Fruit fly (Drosophila melanogaster): ENCODE results near the gene CG5274.

The CG5274 gene

dm6 chr3L:20444815-20445519 lies 17.5 kb upstream of the CG5274 start (continued):
- TF ChIP-seq fd3F (GFP tag; optimal IDR thresholded peaks at IDR 0.05) (peak; percentile 79), Ets97D (GFP tag; optimal IDR thresholded peaks at IDR 0.05) (peak; percentile 13), Trl (optimal IDR thresholded peaks at IDR 0.05) (no peak), Trl (GFP tag; optimal IDR thresholded peaks at IDR 0.05) (no peak), CG17359 (tag; optimal IDR thresholded peaks at IDR 0.05) (peak; percentile 90), chn (GFP tag; optimal IDR thresholded peaks at IDR 0.05) (peak; percentile 26), CG12236 (GFP tag; optimal IDR thresholded peaks at IDR 0.05) (no peak), Nf-YC (tag; optimal IDR thresholded peaks at IDR 0.05) (peak; percentile 47), CG43689 (GFP tag; IDR thresholded peaks at IDR 0.05) (peak; percentile 76), bcd (GFP tag; optimal IDR thresholded peaks at IDR 0.05) (peak; percentile 85), Antp (GFP tag; optimal IDR thresholded peaks at IDR 0.05) (peak; percentile 5), CG13894 (tag; optimal IDR thresholded peaks at IDR 0.05) (peak; percentile 30), gsb (GFP tag; IDR thresholded peaks at IDR 0.05) (peak; percentile 85), tio (GFP tag; optimal IDR thresholded peaks at IDR 0.05) (peak; percentile 79), chm (GFP tag; IDR thresholded peaks at IDR 0.05) (peak; percentile 93), CG2120 (GFP tag; optimal IDR thresholded peaks at IDR 0.05) (peak; percentile 69), vnd (GFP tag; IDR thresholded peaks at IDR 0.05; ENCODE audit: partially characterized antibody) (no peak), cas (GFP tag; IDR thresholded peaks at IDR 0.05) (peak; percentile 73), kah (GFP tag; optimal IDR thresholded peaks at IDR 0.05) (peak; percentile 58), bigmax (GFP tag; optimal IDR thresholded peaks at IDR 0.05) (no peak), CG17361 (GFP tag; IDR thresholded peaks at IDR 0.05) (peak; percentile 92), Kr (GFP tag; optimal IDR thresholded peaks at IDR 0.05) (no peak), Opbp (GFP tag; IDR thresholded peaks at IDR 0.05; ENCODE audit: partially characterized antibody) (no peak), Elba2 (GFP tag; optimal IDR thresholded peaks at IDR 0.05) (peak; percentile 32), salm (tag; optimal IDR thresholded peaks at IDR 0.05) (peak; percentile 72), CG3726 (GFP tag; IDR thresholded peaks at IDR 0.05) (peak; percentile 74; the same call in 1 of the 3 replicates), CTCF (GFP tag; optimal IDR thresholded peaks at IDR 0.05) (peak; percentile 28), dm (GFP tag; optimal IDR thresholded peaks at IDR 0.05) (no peak), Nf-YB (GFP tag; optimal IDR thresholded peaks at IDR 0.05) (peak; percentile 57), Meics (GFP tag; optimal IDR thresholded peaks at IDR 0.05) (peak; percentile 86), gce (GFP tag; IDR thresholded peaks at IDR 0.05) (peak; percentile 91), cato (GFP tag; optimal IDR thresholded peaks at IDR 0.05; ENCODE audit: borderline replicate concordance) (peak; percentile 64), vvl (GFP tag; IDR thresholded peaks at IDR 0.05) (peak; percentile 96), z (GFP tag; IDR thresholded peaks at IDR 0.05) (no peak), pita (GFP tag; optimal IDR thresholded peaks at IDR 0.05) (no peak), mam (GFP tag; optimal IDR thresholded peaks at IDR 0.05) (peak; percentile 44), Xrp1 (GFP tag; IDR thresholded peaks at IDR 0.05) (peak; percentile 93), sqz (GFP tag; optimal IDR thresholded peaks at IDR 0.05) (peak; percentile 15), HLH3B (GFP tag; IDR thresholded peaks at IDR 0.05) (peak; percentile 90), CG13624 (GFP tag; optimal IDR thresholded peaks at IDR 0.05) (peak; percentile 16), CG11398 (GFP tag; optimal IDR thresholded peaks at IDR 0.05) (no peak), CG12219 (GFP tag; optimal IDR thresholded peaks at IDR 0.05) (peak; percentile 83), CG12942 (GFP tag; optimal IDR thresholded peaks at IDR 0.05) (peak; percentile 68), CG14710 (tag; optimal IDR thresholded peaks at IDR 0.05) (peak; percentile 70), CG10321 (GFP tag; IDR thresholded peaks at IDR 0.05) (peak; percentile 24; the same call in 1 of the 2 replicates), Hr51 (GFP tag; optimal IDR thresholded peaks at IDR 0.05) (peak in 1 of 2 experiments; percentile 90), CG14441 (GFP tag; IDR thresholded peaks at IDR 0.05) (peak; percentile 94), hbn (GFP tag; IDR thresholded peaks at IDR 0.05; ENCODE audit: partially characterized antibody) (no peak), TFAM (GFP tag; optimal IDR thresholded peaks at IDR 0.05) (peak; percentile 46), chinmo (GFP tag; IDR thresholded peaks at IDR 0.05; ENCODE audit: partially characterized antibody) (no peak), sna (GFP tag; IDR thresholded peaks at IDR 0.05; ENCODE audit: partially characterized antibody) (no peak)

Data from whole organism, embryonic.